Worm (Caenorhabditis elegans) whole organism, young adult: Measurements from ENCODE around the gene fbxa-139.

Source experiments
- F22D6.2 ChIP-seq: sonication (generic microtip); optimal IDR thresholded peaks from 2 replicates; lab custom pipeline; 2016; ENCODE audit warnings: mild to moderate bottlenecking, missing genetic modification characterization, missing compliant biosample characterization
- ceh-100 ChIP-seq: fragments of 200-800 bp; sonication (Bioruptor generic); IDR thresholded peaks from 2 replicates; pipeline ENCODE4 v1.3.6; 2022; ENCODE audit warnings: missing genetic modification reagents, missing genetic modification characterization, missing compliant biosample characterization
- let-526 ChIP-seq: fragments of 200-800 bp; sonication (Bioruptor generic); IDR thresholded peaks from 2 replicates; pipeline ENCODE4 v1.3.6; 2022; ENCODE audit warnings: missing genetic modification reagents, missing genetic modification characterization, missing compliant biosample characterization
- nfya-1 ChIP-seq: sonication (generic microtip); optimal IDR thresholded peaks from 2 replicates; lab custom pipeline; 2017; ENCODE audit warnings: antibody characterized with exemption, missing compliant biosample characterization, missing genetic modification characterization, borderline replicate concordance; ENCODE audit not compliant: insufficient read depth
- somi-1 ChIP-seq: fragments of 200-800 bp; sonication (Bioruptor generic); optimal IDR thresholded peaks from 2 replicates; lab custom pipeline; 2018; ENCODE audit warnings: mild to moderate bottlenecking, missing genetic modification characterization, missing compliant biosample characterization

- TF ChIP-seq F22D6.2 (tag; lab: Kevin White, UChicago) (no peak), somi-1 (GFP tag; lab: Kevin White, UChicago) (no peak), nfya-1 (tag; lab: Kevin White, UChicago) (no peak), ceh-100 (GFP tag; lab: Robert Waterston, UW) (no peak), let-526 (no peak)
Measured at ce11 chrV:15629543-15629942, 35.1 kb upstream of the fbxa-139 start, which contains the start of gene str-248.
